Fruit fly (Drosophila melanogaster): Measurements from ENCODE around the gene Cf2.

Cf2 gene

DNA sequence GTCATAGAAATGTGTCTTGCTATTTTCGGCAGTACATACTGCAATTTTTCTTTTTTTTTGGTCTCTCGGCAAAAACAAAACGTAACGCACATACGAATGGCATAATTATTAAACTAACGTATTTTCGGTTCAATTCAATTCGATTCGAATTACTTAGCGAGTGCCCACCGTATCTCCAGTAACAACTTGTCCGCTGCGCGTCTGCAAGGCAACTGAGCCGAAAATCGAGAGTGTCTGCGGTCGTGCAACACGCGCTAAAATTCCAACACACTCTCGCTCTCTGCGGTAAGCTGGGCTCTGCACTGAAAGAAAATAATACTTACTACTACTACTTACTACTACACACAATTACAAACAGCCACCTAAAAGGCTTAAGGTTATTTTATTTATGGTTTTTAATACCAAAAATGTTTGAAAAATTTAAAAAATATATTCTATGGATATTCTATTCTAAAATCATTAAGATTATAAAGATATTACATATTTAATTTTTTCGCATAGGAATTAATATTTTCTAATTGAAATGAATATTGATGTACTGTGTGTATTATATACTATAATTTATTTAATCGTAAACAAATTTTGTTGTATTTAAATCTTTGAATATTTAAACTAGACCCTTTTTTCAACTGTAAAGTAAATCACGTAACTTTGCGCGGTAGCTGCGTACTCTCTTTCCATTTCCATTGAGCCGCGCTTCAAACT, 23.8 kb upstream of the Cf2 start, which contains the start of gene snsl (continued):
- TF ChIP-seq CG7839 (tag; optimal IDR thresholded peaks at IDR 0.05) (peak; percentile 83), lilli (GFP tag; optimal IDR thresholded peaks at IDR 0.05) (no peak), bcd (GFP tag; optimal IDR thresholded peaks at IDR 0.05) (no peak), Nf-YC (tag; optimal IDR thresholded peaks at IDR 0.05) (peak; percentile 81), CHES-1-like (GFP tag; optimal IDR thresholded peaks at IDR 0.05) (no peak), CG11085 (GFP tag; IDR thresholded peaks at IDR 0.05) (no peak), CG8478 (optimal IDR thresholded peaks at IDR 0.05) (no peak), Blimp-1 (GFP tag; optimal IDR thresholded peaks at IDR 0.05) (peak; percentile 64), Eip74EF (GFP tag; optimal IDR thresholded peaks at IDR 0.05) (peak in 1 of 2 experiments; percentile 85), twi (tag; optimal IDR thresholded peaks at IDR 0.05) (peak; percentile 47), Trl (optimal IDR thresholded peaks at IDR 0.05) (no peak), Trl (GFP tag; optimal IDR thresholded peaks at IDR 0.05) (no peak), btn (GFP tag; optimal IDR thresholded peaks at IDR 0.05) (no peak), zfh2 (GFP tag; optimal IDR thresholded peaks at IDR 0.05) (no peak), tio (GFP tag; optimal IDR thresholded peaks at IDR 0.05) (peak; percentile 5), CG30020 (tag; optimal IDR thresholded peaks at IDR 0.05) (peak; percentile 31), CG12299 (tag; optimal IDR thresholded peaks at IDR 0.05) (no peak), Poxn (GFP tag; IDR thresholded peaks at IDR 0.05) (no peak), Gug (GFP tag; IDR thresholded peaks at IDR 0.05) (no peak), Rfx (GFP tag; IDR thresholded peaks at IDR 0.05) (no peak), CG10431 (GFP tag; optimal IDR thresholded peaks at IDR 0.05) (no peak), YL-1 (GFP tag; optimal IDR thresholded peaks at IDR 0.05) (no peak), CG8944 (GFP tag; optimal IDR thresholded peaks at IDR 0.05) (no peak), unpg (GFP tag; optimal IDR thresholded peaks at IDR 0.05) (peak; percentile 52), Oli (tag; optimal IDR thresholded peaks at IDR 0.05) (peak; percentile 80), CG9437 (GFP tag; optimal IDR thresholded peaks at IDR 0.05) (peak; percentile 84), pfk (GFP tag; optimal IDR thresholded peaks at IDR 0.05) (no peak), CG4424 (GFP tag; optimal IDR thresholded peaks at IDR 0.05) (peak; percentile 63), CG10321 (GFP tag; IDR thresholded peaks at IDR 0.05) (no peak), CG31224 (GFP tag; IDR thresholded peaks at IDR 0.05) (0 out of 2 replicates have a peak, but pooled peaks have one; percentile 31), HLH3B (GFP tag; IDR thresholded peaks at IDR 0.05) (peak; percentile 38; the same call in 1 of the 2 replicates), CG15269 (tag; optimal IDR thresholded peaks at IDR 0.05) (peak; percentile 85), CG4707 (GFP tag; optimal IDR thresholded peaks at IDR 0.05) (no peak), CG17912 (GFP tag; optimal IDR thresholded peaks at IDR 0.05) (no peak), CG15601 (tag; optimal IDR thresholded peaks at IDR 0.05) (peak; percentile 60), CG32772 (GFP tag; IDR thresholded peaks at IDR 0.05) (no peak), CG14860 (GFP tag; IDR thresholded peaks at IDR 0.05; ENCODE audit: partially characterized antibody) (no peak), CG12071 (GFP tag; optimal IDR thresholded peaks at IDR 0.05) (no peak), CG11696 (GFP tag; IDR thresholded peaks at IDR 0.05) (no peak), org-1 (GFP tag; optimal IDR thresholded peaks at IDR 0.05) (peak; percentile 53), sc (optimal IDR thresholded peaks at IDR 0.05) (no peak), sc (GFP tag; optimal IDR thresholded peaks at IDR 0.05) (no peak), da (GFP tag; optimal IDR thresholded peaks at IDR 0.05) (no peak), cas (GFP tag; IDR thresholded peaks at IDR 0.05) (no peak), Tbp (GFP tag; optimal IDR thresholded peaks at IDR 0.05) (no peak), disco-r (GFP tag; optimal IDR thresholded peaks at IDR 0.05) (no peak), CG11695 (GFP tag; IDR thresholded peaks at IDR 0.05) (peak; percentile 61), CG7357 (GFP tag; IDR thresholded peaks at IDR 0.05) (no peak), Ssrp (tag; optimal IDR thresholded peaks at IDR 0.05) (peak; percentile 62), CG17568 (GFP tag; optimal IDR thresholded peaks at IDR 0.05) (no peak), CG18599 (GFP tag; optimal IDR thresholded peaks at IDR 0.05) (peak; percentile 40)
